Fruit fly (Drosophila melanogaster): ENCODE measurements around the gene 5PtaseI.

5PtaseI gene

dm6 chr3R:25027281-25028219, 17.4 kb downstream of the 5PtaseI start (continued):
- TF ChIP-seq PHDP (tag; optimal IDR thresholded peaks at IDR 0.05): peak; percentile 43
- no peak for TF ChIP-seq Six4 (GFP tag; optimal IDR thresholded peaks at IDR 0.05)
- no peak for TF ChIP-seq pan (optimal IDR thresholded peaks at IDR 0.05)
- TF ChIP-seq pan (GFP tag; optimal IDR thresholded peaks at IDR 0.05 in 1 of 2, IDR thresholded peaks at IDR 0.05 in 1 of 2): peak in 1 of 2 experiments; percentile 9
- peak; percentile 52; the same call in 2 of the 3 replicates for TF ChIP-seq dysf (GFP tag; IDR thresholded peaks at IDR 0.05)
- TF ChIP-seq CG15601 (tag; optimal IDR thresholded peaks at IDR 0.05): no peak
- no peak for TF ChIP-seq hkb (optimal IDR thresholded peaks at IDR 0.05)
- TF ChIP-seq hkb (GFP tag; IDR thresholded peaks at IDR 0.05): peak; percentile 40; the same call in 1 of the 2 replicates
- TF ChIP-seq caup (GFP tag; optimal IDR thresholded peaks at IDR 0.05; ENCODE audit: severe bottlenecking): peak; percentile 16
- TF ChIP-seq Nf-YC (tag; optimal IDR thresholded peaks at IDR 0.05): peak; percentile 43
- TF ChIP-seq CG9437 (GFP tag; optimal IDR thresholded peaks at IDR 0.05): peak; percentile 61
- TF ChIP-seq sens (GFP tag): peak; percentile 46
- no peak for TF ChIP-seq kni (GFP tag; optimal IDR thresholded peaks at IDR 0.05)
- no peak for TF ChIP-seq Opbp (GFP tag; IDR thresholded peaks at IDR 0.05; ENCODE audit: partially characterized antibody)
- no peak for TF ChIP-seq usp (GFP tag; optimal IDR thresholded peaks at IDR 0.05)
- no peak for TF ChIP-seq CG6683 (GFP tag; optimal IDR thresholded peaks at IDR 0.05)
- peak; percentile 59 for TF ChIP-seq CG13424 (tag; optimal IDR thresholded peaks at IDR 0.05)
- TF ChIP-seq Dip2 (GFP tag; IDR thresholded peaks at IDR 0.05): no peak
- peak; percentile 70 for TF ChIP-seq Med (GFP tag)
- TF ChIP-seq Ets65A (GFP tag): peak; percentile 90
- TF ChIP-seq gce (GFP tag; IDR thresholded peaks at IDR 0.05): no peak
- TF ChIP-seq CG8290 (GFP tag; optimal IDR thresholded peaks at IDR 0.05): no peak
- TF ChIP-seq CG8290 (tag; optimal IDR thresholded peaks at IDR 0.05): no peak
- no peak for TF ChIP-seq sc (optimal IDR thresholded peaks at IDR 0.05)
- no peak for TF ChIP-seq sc (GFP tag; optimal IDR thresholded peaks at IDR 0.05)
- peak; percentile 61 for TF ChIP-seq HHEX (GFP tag; optimal IDR thresholded peaks at IDR 0.05)
- no peak for TF ChIP-seq Scr (GFP tag; IDR thresholded peaks at IDR 0.05; ENCODE audit: partially characterized antibody)
- no peak for TF ChIP-seq CG2678 (tag; optimal IDR thresholded peaks at IDR 0.05)
- peak in 1 of 2 experiments; percentile 45 for TF ChIP-seq dpn (GFP tag; optimal IDR thresholded peaks at IDR 0.05)
- TF ChIP-seq sd (tag; optimal IDR thresholded peaks at IDR 0.05): peak; percentile 72
- no peak for TF ChIP-seq CG9876 (GFP tag; optimal IDR thresholded peaks at IDR 0.05)
- TF ChIP-seq cas (GFP tag; IDR thresholded peaks at IDR 0.05): no peak
- peak; percentile 62 for TF ChIP-seq lilli (GFP tag; optimal IDR thresholded peaks at IDR 0.05)
- peak; percentile 32; the same call in 1 of the 2 replicates for TF ChIP-seq Atf6 (GFP tag; IDR thresholded peaks at IDR 0.05)
- TF ChIP-seq pho (GFP tag; optimal IDR thresholded peaks at IDR 0.05): peak; percentile 44
- TF ChIP-seq CG18476 (GFP tag; optimal IDR thresholded peaks at IDR 0.05): no peak
- 0 out of 2 replicates have a peak, but pooled peaks have one; percentile 14 for TF ChIP-seq al (GFP tag; IDR thresholded peaks at IDR 0.05)
- TF ChIP-seq MBD-R2 (GFP tag; IDR thresholded peaks at IDR 0.05): no peak
- TF ChIP-seq H2.0 (GFP tag; IDR thresholded peaks at IDR 0.05): no peak
- no peak for TF ChIP-seq insv (GFP tag; optimal IDR thresholded peaks at IDR 0.05)
- peak; percentile 17 for TF ChIP-seq CG12299 (tag; optimal IDR thresholded peaks at IDR 0.05)
- no peak for TF ChIP-seq ash1 (GFP tag; optimal IDR thresholded peaks at IDR 0.05)
- TF ChIP-seq tap (tag; optimal IDR thresholded peaks at IDR 0.05): no peak
- peak; percentile 4 for TF ChIP-seq pros (GFP tag; optimal IDR thresholded peaks at IDR 0.05)
- peak; percentile 12 for TF ChIP-seq CG18011 (GFP tag; optimal IDR thresholded peaks at IDR 0.05)
- peak; percentile 6 for TF ChIP-seq Usf (GFP tag; optimal IDR thresholded peaks at IDR 0.05)
- TF ChIP-seq CG12769 (tag; optimal IDR thresholded peaks at IDR 0.05): no peak
- peak; percentile 20 for TF ChIP-seq CG13624 (GFP tag; optimal IDR thresholded peaks at IDR 0.05)
- no peak for TF ChIP-seq ftz-f1 (GFP tag; optimal IDR thresholded peaks at IDR 0.05)
- TF ChIP-seq HLH54F (GFP tag; optimal IDR thresholded peaks at IDR 0.05): peak; percentile 45
